Fruit fly (Drosophila melanogaster): ENCODE data around the gene CG12065.

DNA sequence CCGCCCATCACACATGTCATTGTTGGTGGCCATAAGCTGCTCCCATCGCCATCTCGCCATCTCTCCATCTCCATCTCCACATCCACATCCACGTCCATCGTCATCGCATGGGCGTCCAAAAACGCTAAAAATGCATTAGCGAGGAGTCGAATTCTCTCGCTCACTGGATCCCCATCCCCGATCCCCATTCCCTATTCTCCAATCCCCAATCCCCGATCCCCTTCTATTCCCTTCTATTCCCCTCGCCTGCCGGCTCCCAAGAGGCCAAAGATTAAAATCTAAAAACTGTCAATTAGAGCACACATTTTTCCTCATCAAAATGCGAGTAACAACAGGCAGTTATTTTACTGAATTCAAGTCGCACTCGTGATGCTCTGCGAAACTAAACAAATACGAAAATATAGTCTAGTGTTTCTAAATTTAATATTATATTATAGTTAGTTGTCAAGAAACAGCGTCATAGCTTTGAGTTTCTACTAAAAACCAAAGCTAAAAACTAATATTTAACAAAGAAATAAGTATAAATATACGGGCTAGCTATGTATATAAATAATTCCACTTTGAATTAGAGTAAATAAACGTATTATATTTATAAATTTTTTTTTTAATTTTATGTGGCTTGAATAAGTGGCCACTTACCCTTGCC is 42.8 kb downstream of the CG12065 start:
- TF ChIP-seq CG1602 (GFP tag; optimal IDR thresholded peaks at IDR 0.05) = no peak
- no peak for TF ChIP-seq CG30431 (GFP tag; optimal IDR thresholded peaks at IDR 0.05)
- no peak for TF ChIP-seq CG4404 (GFP tag; IDR thresholded peaks at IDR 0.05)
- TF ChIP-seq CG10654 (GFP tag; optimal IDR thresholded peaks at IDR 0.05) = no peak
- no peak for TF ChIP-seq sc (optimal IDR thresholded peaks at IDR 0.05)
- TF ChIP-seq sc (GFP tag; optimal IDR thresholded peaks at IDR 0.05) = no peak
- TF ChIP-seq crp (GFP tag; optimal IDR thresholded peaks at IDR 0.05) = no peak
- TF ChIP-seq CG11504 (tag; optimal IDR thresholded peaks at IDR 0.05) = peak; percentile 8
- TF ChIP-seq ato (GFP tag; IDR thresholded peaks at IDR 0.05; ENCODE audit: partially characterized antibody) = no peak
- no peak for TF ChIP-seq Sry-β (GFP tag; optimal IDR thresholded peaks at IDR 0.05)
- TF ChIP-seq stwl (tag; optimal IDR thresholded peaks at IDR 0.05) = no peak

All from whole organism, embryonic.